Worm (Caenorhabditis elegans) whole organism, L4 larva: ENCODE measurements around the gene F27E5.3.

Source experiments
- aly-2 ChIP-seq: sonication (generic microtip); optimal IDR thresholded peaks from 2 replicates; lab custom pipeline; 2018; ENCODE audit warnings: missing biosample characterization, missing genetic modification characterization
- ama-1 ChIP-seq: fragments of 150-350 bp; optimal IDR thresholded peaks from 2 replicates; lab custom pipeline; 2014; ENCODE audit warnings: inconsistent platforms, mixed read lengths
- daf-19 ChIP-seq: fragments of 200-800 bp; sonication (Bioruptor generic); conservative IDR thresholded peaks from 2 replicates; pipeline ENCODE4 v1.3.6; 2022; ENCODE audit warnings: missing genetic modification characterization, missing compliant biosample characterization
- duxl-1 ChIP-seq: sonication (generic microtip); optimal IDR thresholded peaks from 2 replicates; lab custom pipeline; 2016; ENCODE audit warnings: mild to moderate bottlenecking, missing genetic modification characterization, moderate library complexity, missing compliant biosample characterization; ENCODE audit not compliant: poor library complexity
- fkh-10 ChIP-seq: fragments of 150-350 bp; optimal IDR thresholded peaks from 2 replicates; lab custom pipeline; 2014; ENCODE audit warnings: missing biosample characterization, missing genetic modification reagents, missing genetic modification characterization
- lin-39 ChIP-seq: fragments of 150-350 bp; optimal IDR thresholded peaks from 2 replicates; lab custom pipeline; 2014; ENCODE audit warnings: missing biosample characterization, missing genetic modification reagents, missing genetic modification characterization
- lsy-2 ChIP-seq, 2 experiments: fragments of 150-350 bp in 1 of 2; sonication (generic microtip) in 1 of 2; optimal IDR thresholded peaks; 2 replicates each; lab custom pipeline; 2014 to 2017; ENCODE audit warnings: missing biosample characterization in 2 of 2, missing genetic modification characterization in 2 of 2
- mep-1 ChIP-seq: fragments of 150-350 bp; sonication (generic microtip); optimal IDR thresholded peaks from 3 replicates; lab custom pipeline; 2014; ENCODE audit warnings: missing biosample characterization, missing genetic modification characterization
- nhr-42 ChIP-seq: fragments of 200-800 bp; sonication (Bioruptor generic); IDR thresholded peaks from 2 replicates; pipeline ENCODE4 v1.3.6; 2022; ENCODE audit warnings: missing genetic modification characterization, missing compliant biosample characterization
- nhr-77 ChIP-seq: fragments of 150-350 bp; optimal IDR thresholded peaks from 2 replicates; lab custom pipeline; 2014; ENCODE audit warnings: missing biosample characterization, missing genetic modification characterization
- skn-1 ChIP-seq: fragments of 150-350 bp; optimal IDR thresholded peaks from 2 replicates; lab custom pipeline; 2014; ENCODE audit warnings: missing biosample characterization, missing genetic modification characterization
- ztf-11 ChIP-seq: fragments of 150-350 bp; optimal IDR thresholded peaks from 2 replicates; lab custom pipeline; 2014; ENCODE audit warnings: missing biosample characterization, missing genetic modification characterization

ce11 chrII:10093120-10093519 is 50.9 kb downstream of the F27E5.3 start:
- TF ChIP-seq mep-1 (no peak), daf-19 (GFP tag; lab: Robert Waterston, UW) (no peak), ama-1 (lab: Kevin White, UChicago) (no peak), lin-39 (no peak), nhr-77 (no peak), duxl-1 (tag; lab: Kevin White, UChicago) (no peak), fkh-10 (no peak), aly-2 (no peak), ztf-11 (tag; lab: Kevin White, UChicago) (no peak), skn-1 (tag; lab: Kevin White, UChicago) (no peak), lsy-2 (tag; optimal IDR thresholded peaks at IDR 0.05; lab: Kevin White, UChicago) (no peak), nhr-42 (GFP tag; lab: Robert Waterston, UW) (no peak)
